Fruit fly (Drosophila melanogaster) whole organism, embryonic: ENCODE measurements around the gene CG4950.

Experiments used
- CG10267 ChIP-seq: fragments of 200-800 bp; sonication (Bioruptor generic); optimal IDR thresholded peaks from 2 replicates; lab custom pipeline; 2018; ENCODE audit warnings: missing biosample characterization, mild to moderate bottlenecking, missing genetic modification characterization, moderate library complexity
- CG10321 ChIP-seq: fragments of 200-800 bp; sonication (Bioruptor generic); IDR thresholded peaks from 2 replicates; pipeline ENCODE4 v1.3.6; 2022; ENCODE audit warnings: missing biosample characterization, missing genetic modification characterization
- CG10959 ChIP-seq: fragments of 200-800 bp; sonication (Bioruptor generic); IDR thresholded peaks from 2 replicates; pipeline ENCODE4 v1.3.6; 2022; ENCODE audit warnings: missing biosample characterization, missing genetic modification characterization
- CG11247 ChIP-seq: fragments of 200-800 bp; sonication (Bioruptor generic); IDR thresholded peaks from 2 replicates; pipeline ENCODE4 v1.3.6; 2022; ENCODE audit warnings: missing biosample characterization, missing genetic modification characterization
- CG12236 ChIP-seq: fragments of 200-800 bp; sonication (Bioruptor generic); optimal IDR thresholded peaks from 2 replicates; lab custom pipeline; 2016; ENCODE audit warnings: missing biosample characterization, missing genetic modification characterization
- CG12299 ChIP-seq: fragments of 200-800 bp; sonication (Bioruptor generic); optimal IDR thresholded peaks from 2 replicates; lab custom pipeline; 2018; ENCODE audit warnings: missing biosample characterization, mild to moderate bottlenecking, missing genetic modification characterization
- CG14710 ChIP-seq: fragments of 200-800 bp; sonication (Bioruptor generic); optimal IDR thresholded peaks from 3 replicates; lab custom pipeline; 2019; ENCODE audit warnings: missing biosample characterization, mild to moderate bottlenecking, missing genetic modification characterization, moderate library complexity
- CG15696 ChIP-seq: fragments of 200-800 bp; sonication (Bioruptor generic); optimal IDR thresholded peaks from 2 replicates; lab custom pipeline; 2019; ENCODE audit warnings: missing biosample characterization, mild to moderate bottlenecking, missing genetic modification characterization, moderate library complexity
- CG16815 ChIP-seq: fragments of 200-800 bp; sonication (Bioruptor generic); optimal IDR thresholded peaks from 3 replicates; lab custom pipeline; 2017; ENCODE audit warnings: missing biosample characterization, mild to moderate bottlenecking, missing genetic modification characterization
- CG16863 ChIP-seq: fragments of 200-800 bp; sonication (Bioruptor generic); optimal IDR thresholded peaks from 3 replicates; lab custom pipeline; 2016; ENCODE audit warnings: missing biosample characterization, missing genetic modification characterization
- CG17186 ChIP-seq: fragments of 200-800 bp; sonication (Bioruptor generic); optimal IDR thresholded peaks from 3 replicates; lab custom pipeline; 2017; ENCODE audit warnings: missing biosample characterization, missing genetic modification reagents, missing genetic modification characterization
- CG17328 ChIP-seq: fragments of 200-800 bp; sonication (Bioruptor generic); IDR thresholded peaks from 2 replicates; pipeline ENCODE4 v1.3.6; 2022; ENCODE audit warnings: missing biosample characterization, missing genetic modification characterization
- CG17361 ChIP-seq: fragments of 200-800 bp; sonication (Bioruptor generic); IDR thresholded peaks from 3 replicates; pipeline ENCODE4 v1.3.6; 2022; ENCODE audit warnings: missing biosample characterization, missing genetic modification characterization
- CG17568 ChIP-seq: fragments of 200-800 bp; sonication (Bioruptor generic); optimal IDR thresholded peaks from 2 replicates; lab custom pipeline; 2018; ENCODE audit warnings: missing biosample characterization, mild to moderate bottlenecking, missing genetic modification characterization, moderate library complexity
- CG1792 ChIP-seq: fragments of 200-800 bp; sonication (Bioruptor generic); optimal IDR thresholded peaks from 2 replicates; lab custom pipeline; 2016; ENCODE audit warnings: missing biosample characterization, missing genetic modification characterization
- CG18764 ChIP-seq: fragments of 200-800 bp; sonication (Bioruptor generic); optimal IDR thresholded peaks from 3 replicates; lab custom pipeline; 2016; ENCODE audit warnings: missing biosample characterization, missing genetic modification characterization
- CG31365 ChIP-seq: fragments of 200-800 bp; sonication (Bioruptor generic); optimal IDR thresholded peaks from 2 replicates; lab custom pipeline; 2018; ENCODE audit warnings: missing biosample characterization, mild to moderate bottlenecking, missing genetic modification characterization
- CG33213 ChIP-seq: fragments of 200-800 bp; sonication (Bioruptor generic); optimal IDR thresholded peaks from 3 replicates; lab custom pipeline; 2016; ENCODE audit warnings: missing biosample characterization, missing genetic modification characterization
- CG3995 ChIP-seq: fragments of 200-800 bp; sonication (Bioruptor generic); optimal IDR thresholded peaks from 3 replicates; lab custom pipeline; 2016; ENCODE audit warnings: missing biosample characterization, missing genetic modification characterization
- CG4360 ChIP-seq: fragments of 200-800 bp; sonication (Bioruptor generic); IDR thresholded peaks from 2 replicates; pipeline ENCODE4 v1.3.6; 2022; ENCODE audit warnings: missing biosample characterization, missing genetic modification characterization
- CG43689 ChIP-seq: fragments of 200-800 bp; sonication (Bioruptor generic); IDR thresholded peaks from 2 replicates; pipeline ENCODE4 v1.3.6; 2022; ENCODE audit warnings: missing biosample characterization, missing genetic modification characterization
- CG5180 ChIP-seq: fragments of 200-800 bp; sonication (Bioruptor generic); optimal IDR thresholded peaks from 3 replicates; lab custom pipeline; 2017; ENCODE audit warnings: missing biosample characterization, missing genetic modification characterization, mild to moderate bottlenecking, moderate library complexity, missing genetic modification reagents
- CG5953 ChIP-seq: fragments of 200-800 bp; sonication (Bioruptor generic); IDR thresholded peaks from 2 replicates; pipeline ENCODE4 v1.3.6; 2022; ENCODE audit warnings: missing biosample characterization, missing genetic modification characterization
- CG6175 ChIP-seq: fragments of 200-800 bp; sonication (Bioruptor generic); IDR thresholded peaks from 3 replicates; pipeline ENCODE4 v1.3.6; 2022; ENCODE audit warnings: missing biosample characterization, missing genetic modification characterization
- CG6272 ChIP-seq: fragments of 200-800 bp; sonication (Bioruptor generic); IDR thresholded peaks from 2 replicates; pipeline ENCODE4 v1.3.6; 2022; ENCODE audit warnings: missing biosample characterization, missing genetic modification characterization
- CG6689 ChIP-seq: fragments of 200-800 bp; sonication (Bioruptor generic); IDR thresholded peaks from 2 replicates; pipeline ENCODE4 v1.3.6; 2022; ENCODE audit warnings: missing biosample characterization, missing genetic modification characterization
- CG7928 ChIP-seq: fragments of 200-800 bp; sonication (Bioruptor generic); optimal IDR thresholded peaks from 2 replicates; lab custom pipeline; 2017; ENCODE audit warnings: missing biosample characterization, mild to moderate bottlenecking, missing genetic modification characterization
- CG8388 ChIP-seq: fragments of 200-800 bp; sonication (Bioruptor generic); optimal IDR thresholded peaks from 2 replicates; lab custom pipeline; 2019; ENCODE audit warnings: missing biosample characterization, mild to moderate bottlenecking, missing genetic modification characterization, moderate library complexity
- CG9932 ChIP-seq: fragments of 200-800 bp; sonication (Bioruptor generic); IDR thresholded peaks from 2 replicates; pipeline ENCODE4 v1.3.6; 2022; ENCODE audit warnings: missing biosample characterization, missing genetic modification characterization
- Dll ChIP-seq: fragments of 200-800 bp; sonication (Bioruptor generic); IDR thresholded peaks from 4 replicates; pipeline ENCODE4 v1.3.6; 2022; ENCODE audit warnings: missing biosample characterization, missing genetic modification characterization; ENCODE audit not compliant: partially characterized antibody
- E2f1 ChIP-seq: fragments of 200-800 bp; sonication (Bioruptor generic); IDR thresholded peaks from 2 replicates; pipeline ENCODE4 v1.3.6; 2022; ENCODE audit warnings: missing biosample characterization, missing genetic modification characterization
- Fer1 ChIP-seq: fragments of 200-800 bp; sonication (Bioruptor generic); optimal IDR thresholded peaks from 2 replicates; lab custom pipeline; 2017; ENCODE audit warnings: missing biosample characterization, mild to moderate bottlenecking, missing genetic modification characterization
- Hr51 ChIP-seq, 2 experiments: fragments of 200-800 bp; sonication (Bioruptor generic); optimal IDR thresholded peaks; 2 replicates in 1 of 2; 3 replicates in 1 of 2; lab custom pipeline; 2016 to 2018; ENCODE audit warnings: missing biosample characterization in 2 of 2, missing genetic modification characterization in 2 of 2, mild to moderate bottlenecking in 1 of 2, moderate library complexity in 1 of 2
- Lim3 ChIP-seq: fragments of 200-800 bp; sonication (Bioruptor generic); IDR thresholded peaks from 2 replicates; pipeline ENCODE4 v1.3.6; 2022; ENCODE audit warnings: missing biosample characterization, missing genetic modification characterization
- Lpt ChIP-seq: fragments of >200 bp; optimal IDR thresholded peaks from 2 replicates; lab custom pipeline; 2018; ENCODE audit warnings: missing biosample characterization, missing genetic modification characterization
- Nf-YB ChIP-seq: fragments of 200-800 bp; sonication (Bioruptor generic); optimal IDR thresholded peaks from 3 replicates; lab custom pipeline; 2019; ENCODE audit warnings: missing biosample characterization, mild to moderate bottlenecking, missing genetic modification characterization, moderate library complexity
- Nf-YC ChIP-seq: fragments of 200-800 bp; optimal IDR thresholded peaks from 3 replicates; lab custom pipeline; 2019; ENCODE audit warnings: missing biosample characterization, mild to moderate bottlenecking, missing genetic modification characterization, moderate library complexity
- Oaz ChIP-seq: fragments of 200-800 bp; sonication (Bioruptor generic); IDR thresholded peaks from 2 replicates; pipeline ENCODE4 v1.3.6; 2022; ENCODE audit warnings: missing biosample characterization, missing genetic modification characterization
- amos ChIP-seq: fragments of 200-800 bp; sonication (Bioruptor generic); IDR thresholded peaks from 2 replicates; pipeline ENCODE4 v1.3.6; 2022; ENCODE audit warnings: missing biosample characterization, missing genetic modification characterization; ENCODE audit not compliant: partially characterized antibody
- ara ChIP-seq: fragments of 200-800 bp; sonication (Bioruptor generic); IDR thresholded peaks from 2 replicates; pipeline ENCODE4 v1.3.6; 2022; ENCODE audit warnings: missing biosample characterization, missing genetic modification characterization
- ash1 ChIP-seq: fragments of 200-800 bp; sonication (Bioruptor generic); optimal IDR thresholded peaks from 2 replicates; lab custom pipeline; 2018; ENCODE audit warnings: missing biosample characterization, mild to moderate bottlenecking, missing genetic modification characterization
- caup ChIP-seq: fragments of 200-800 bp; sonication (Bioruptor generic); optimal IDR thresholded peaks from 3 replicates; lab custom pipeline; 2017; ENCODE audit warnings: missing biosample characterization, mild to moderate bottlenecking, missing genetic modification characterization, moderate library complexity; ENCODE audit not compliant: severe bottlenecking
- disco-r ChIP-seq: fragments of 200-800 bp; sonication (Bioruptor generic); optimal IDR thresholded peaks from 2 replicates; lab custom pipeline; 2016; ENCODE audit warnings: missing biosample characterization, missing genetic modification characterization
- fd64A ChIP-seq: fragments of 200-800 bp; sonication (Bioruptor generic); optimal IDR thresholded peaks from 3 replicates; lab custom pipeline; 2018; ENCODE audit warnings: missing biosample characterization, mild to moderate bottlenecking, missing genetic modification characterization
- luna ChIP-seq: fragments of 200-800 bp; sonication (Bioruptor generic); optimal IDR thresholded peaks from 2 replicates; lab custom pipeline; 2016; ENCODE audit warnings: missing biosample characterization, missing genetic modification characterization
- mam ChIP-seq: fragments of 200-800 bp; sonication (Bioruptor generic); optimal IDR thresholded peaks from 3 replicates; lab custom pipeline; 2016; ENCODE audit warnings: missing biosample characterization, missing genetic modification characterization
- nau ChIP-seq: fragments of 200-800 bp; sonication (Bioruptor generic); optimal IDR thresholded peaks from 3 replicates; lab custom pipeline; 2017; ENCODE audit warnings: missing biosample characterization, mild to moderate bottlenecking, missing genetic modification characterization, missing genetic modification reagents
- nerfin-1 ChIP-seq: fragments of 200-800 bp; sonication (Bioruptor generic); optimal IDR thresholded peaks from 3 replicates; lab custom pipeline; 2019; ENCODE audit warnings: missing biosample characterization, mild to moderate bottlenecking, missing genetic modification characterization, moderate library complexity
- nmo ChIP-seq: fragments of 200-800 bp; sonication (Bioruptor generic); optimal IDR thresholded peaks from 2 replicates; lab custom pipeline; 2018; ENCODE audit warnings: missing biosample characterization, mild to moderate bottlenecking, missing genetic modification characterization, moderate library complexity
- seq ChIP-seq: fragments of 200-800 bp; sonication (Bioruptor generic); IDR thresholded peaks from 2 replicates; pipeline ENCODE4 v1.3.6; 2022; ENCODE audit warnings: missing biosample characterization, missing genetic modification characterization

Gene CG4950

DNA sequence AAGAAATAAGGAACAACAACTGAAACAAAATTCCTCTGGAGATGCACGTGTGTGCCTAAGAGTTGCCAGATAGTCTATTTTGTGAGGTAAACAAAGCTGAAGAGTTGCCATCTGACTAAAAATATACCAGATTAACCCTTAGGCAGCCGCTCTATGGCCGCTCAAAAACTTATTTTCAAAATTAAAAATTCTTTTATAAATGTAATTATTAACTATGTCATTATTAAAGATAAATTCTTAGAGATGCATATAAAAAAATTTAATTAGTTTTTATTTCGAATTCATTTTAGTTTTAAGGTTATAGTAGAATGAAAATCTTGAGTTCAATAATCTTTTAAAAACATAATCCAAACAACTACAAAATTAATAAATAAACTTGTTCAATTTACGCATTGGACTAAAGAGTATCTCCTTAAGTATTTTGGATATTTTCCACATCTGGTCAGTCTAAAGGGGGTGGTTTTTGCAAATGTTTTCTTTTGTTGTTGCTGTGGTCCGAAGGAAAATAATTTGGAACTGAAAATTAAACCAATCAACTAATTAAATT is 39.2 kb downstream of the CG4950 start, which contains the start of gene Tmx3 (continued):
- TF ChIP-seq fd64A (GFP tag; lab: Kevin White, UChicago): no peak
- 0 out of 4 replicates have a peak, but pooled peaks have one; percentile 38 for TF ChIP-seq Dll (GFP tag; lab: Robert Waterston, UW)
- TF ChIP-seq CG17328 (GFP tag; lab: Robert Waterston, UW): peak; percentile 89
- peak; percentile 11 for TF ChIP-seq CG17186
- no peak for TF ChIP-seq CG17568
- TF ChIP-seq CG5180 (GFP tag; lab: Kevin White, UChicago): peak; percentile 9
- TF ChIP-seq CG18764 (GFP tag; lab: Kevin White, UChicago): peak; percentile 53
- TF ChIP-seq mam (GFP tag; lab: Kevin White, UChicago): peak; percentile 81
- peak; percentile 65; the same call in 2 of the 3 replicates for TF ChIP-seq CG6175
- peak; percentile 87 for TF ChIP-seq ara (GFP tag; lab: Robert Waterston, UW)
- peak; percentile 84 for TF ChIP-seq CG8388 (GFP tag; lab: Kevin White, UChicago)
- peak; percentile 92 for TF ChIP-seq CG6272
- peak; percentile 70; the same call in 1 of the 2 replicates for TF ChIP-seq CG43689 (GFP tag; lab: Robert Waterston, UW)
- TF ChIP-seq Hr51 (GFP tag; optimal IDR thresholded peaks at IDR 0.05; lab: Kevin White, UChicago): peak; percentile 74 to 89
- peak; percentile 3 for TF ChIP-seq Nf-YC (tag; lab: Kevin White, UChicago)
- peak; percentile 24 for TF ChIP-seq CG16863 (GFP tag; lab: Kevin White, UChicago)
- TF ChIP-seq Oaz: peak; percentile 76
- peak; percentile 96 for TF ChIP-seq CG9932 (GFP tag; lab: Robert Waterston, UW)
- no peak for TF ChIP-seq Fer1 (GFP tag; lab: Kevin White, UChicago)
- TF ChIP-seq CG11247 (GFP tag; lab: Robert Waterston, UW): peak; percentile 95
- TF ChIP-seq Lpt (GFP tag; lab: Kevin White, UChicago): no peak
- TF ChIP-seq CG7928 (GFP tag; lab: Kevin White, UChicago): peak; percentile 33
- TF ChIP-seq nerfin-1: peak; percentile 95
- peak; percentile 12 for TF ChIP-seq CG1792 (GFP tag; lab: Kevin White, UChicago)
- TF ChIP-seq seq (GFP tag; lab: Robert Waterston, UW): peak; percentile 58
- peak; percentile 84 for TF ChIP-seq CG16815
- no peak for TF ChIP-seq Nf-YB (GFP tag; lab: Kevin White, UChicago)
- TF ChIP-seq ash1 (GFP tag; lab: Kevin White, UChicago): no peak
- TF ChIP-seq CG12299 (tag; lab: Kevin White, UChicago): peak; percentile 85
- peak; percentile 84 for TF ChIP-seq CG10267 (tag; lab: Kevin White, UChicago)
- peak; percentile 41 for TF ChIP-seq CG33213 (GFP tag; lab: Kevin White, UChicago)
- TF ChIP-seq CG6689 (GFP tag; lab: Robert Waterston, UW): peak; percentile 90
- 0 out of 2 replicates have a peak, but pooled peaks have one; percentile 32 for TF ChIP-seq Lim3 (GFP tag; lab: Robert Waterston, UW)
- TF ChIP-seq CG31365 (tag; lab: Kevin White, UChicago): no peak
- TF ChIP-seq caup (GFP tag; lab: Kevin White, UChicago): peak; percentile 62
- no peak for TF ChIP-seq luna
- TF ChIP-seq CG15696: peak; percentile 89
- TF ChIP-seq CG10321 (GFP tag; lab: Robert Waterston, UW): peak; percentile 55; the same call in 1 of the 2 replicates
- peak; percentile 96 for TF ChIP-seq nmo (GFP tag; lab: Kevin White, UChicago)
- TF ChIP-seq disco-r (GFP tag; lab: Kevin White, UChicago): peak; percentile 14
- peak; percentile 84 for TF ChIP-seq CG5953
- TF ChIP-seq CG14710 (tag; lab: Kevin White, UChicago): peak; percentile 93
- no peak for TF ChIP-seq CG3995 (GFP tag; lab: Kevin White, UChicago)
- TF ChIP-seq CG17361 (GFP tag; lab: Robert Waterston, UW): peak; percentile 76
- TF ChIP-seq CG4360 (GFP tag; lab: Robert Waterston, UW): peak; percentile 68
- TF ChIP-seq E2f1 (GFP tag; lab: Robert Waterston, UW): peak; percentile 92
- TF ChIP-seq CG10959 (GFP tag; lab: Robert Waterston, UW): peak; percentile 99
- no peak for TF ChIP-seq CG12236 (GFP tag; lab: Kevin White, UChicago)
- no peak for TF ChIP-seq amos
- TF ChIP-seq nau (GFP tag; lab: Kevin White, UChicago): peak; percentile 39
